Worm (Caenorhabditis elegans) whole organism, early embryonic: ENCODE measurements around the gene myrf-2.

Experiments used
- B0310.2 ChIP-seq: sonication (generic microtip); optimal IDR thresholded peaks from 2 replicates; lab custom pipeline; 2016; ENCODE audit warnings: mild to moderate bottlenecking, missing genetic modification characterization, missing compliant biosample characterization
- F13C5.2 ChIP-seq: sonication (generic microtip); optimal IDR thresholded peaks from 2 replicates; lab custom pipeline; 2017; ENCODE audit warnings: mild to moderate bottlenecking, missing genetic modification characterization, inconsistent platforms, missing compliant biosample characterization
- aly-1 ChIP-seq: sonication (generic microtip); optimal IDR thresholded peaks from 2 replicates; lab custom pipeline; 2016; ENCODE audit warnings: missing genetic modification characterization, missing compliant biosample characterization
- ama-1 ChIP-seq: fragments of 150-350 bp; optimal IDR thresholded peaks from 2 replicates; lab custom pipeline; 2014
- ceh-13 ChIP-seq: fragments of 200-800 bp; sonication (Bioruptor generic); optimal IDR thresholded peaks from 2 replicates; lab custom pipeline; 2018; ENCODE audit warnings: mild to moderate bottlenecking, missing genetic modification characterization, missing compliant biosample characterization
- ceh-36 ChIP-seq: sonication (generic microtip); optimal IDR thresholded peaks from 2 replicates; lab custom pipeline; 2016; ENCODE audit warnings: missing genetic modification characterization, inconsistent platforms, missing compliant biosample characterization
- ets-7 ChIP-seq: sonication (generic microtip); optimal IDR thresholded peaks from 2 replicates; lab custom pipeline; 2016; ENCODE audit warnings: missing genotype, missing genetic modification characterization, missing compliant biosample characterization
- flt-1 ChIP-seq: fragments of 200-800 bp; sonication (Bioruptor generic); IDR thresholded peaks from 2 replicates; pipeline ENCODE4 v1.3.6; 2022; ENCODE audit warnings: missing genetic modification characterization, missing compliant biosample characterization
- hmbx-1 ChIP-seq: sonication (generic microtip); optimal IDR thresholded peaks from 2 replicates; lab custom pipeline; 2016; ENCODE audit warnings: mild to moderate bottlenecking, missing genetic modification characterization, missing compliant biosample characterization
- hmg-4 ChIP-seq: fragments of 200-800 bp; sonication (Bioruptor generic); optimal IDR thresholded peaks from 2 replicates; lab custom pipeline; 2018; ENCODE audit warnings: mild to moderate bottlenecking, missing genetic modification characterization, missing compliant biosample characterization
- hnd-1 ChIP-seq: sonication (generic microtip); optimal IDR thresholded peaks from 2 replicates; lab custom pipeline; 2016; ENCODE audit warnings: missing genetic modification characterization, missing compliant biosample characterization
- pes-1 ChIP-seq: fragments of 200-800 bp; sonication (Bioruptor generic); IDR thresholded peaks from 2 replicates; pipeline ENCODE4 v1.3.6; 2022; ENCODE audit warnings: missing genetic modification reagents, missing genetic modification characterization, missing compliant biosample characterization
- scrt-1 ChIP-seq: fragments of 200-800 bp; sonication (Bioruptor generic); IDR thresholded peaks from 2 replicates; pipeline ENCODE4 v1.3.6; 2022; ENCODE audit warnings: missing genetic modification characterization, missing compliant biosample characterization
- sea-1 ChIP-seq: fragments of 200-800 bp; sonication (Bioruptor generic); conservative IDR thresholded peaks from 2 replicates; pipeline ENCODE4 v1.3.6; 2022; ENCODE audit warnings: missing genetic modification characterization, missing compliant biosample characterization
- tbx-11 ChIP-seq: fragments of 200-800 bp; sonication (Bioruptor generic); IDR thresholded peaks from 2 replicates; pipeline ENCODE4 v1.3.6; 2022; ENCODE audit warnings: missing genetic modification characterization, missing compliant biosample characterization
- tbx-37 ChIP-seq: fragments of 200-800 bp; sonication (Bioruptor generic); conservative IDR thresholded peaks from 2 replicates; pipeline ENCODE4 v1.3.6; 2022; ENCODE audit warnings: missing genetic modification reagents, missing genetic modification characterization, missing compliant biosample characterization
- tra-4 ChIP-seq: sonication (generic microtip); optimal IDR thresholded peaks from 2 replicates; lab custom pipeline; 2017; ENCODE audit warnings: missing genetic modification characterization, missing compliant biosample characterization

Gene myrf-2

DNA sequence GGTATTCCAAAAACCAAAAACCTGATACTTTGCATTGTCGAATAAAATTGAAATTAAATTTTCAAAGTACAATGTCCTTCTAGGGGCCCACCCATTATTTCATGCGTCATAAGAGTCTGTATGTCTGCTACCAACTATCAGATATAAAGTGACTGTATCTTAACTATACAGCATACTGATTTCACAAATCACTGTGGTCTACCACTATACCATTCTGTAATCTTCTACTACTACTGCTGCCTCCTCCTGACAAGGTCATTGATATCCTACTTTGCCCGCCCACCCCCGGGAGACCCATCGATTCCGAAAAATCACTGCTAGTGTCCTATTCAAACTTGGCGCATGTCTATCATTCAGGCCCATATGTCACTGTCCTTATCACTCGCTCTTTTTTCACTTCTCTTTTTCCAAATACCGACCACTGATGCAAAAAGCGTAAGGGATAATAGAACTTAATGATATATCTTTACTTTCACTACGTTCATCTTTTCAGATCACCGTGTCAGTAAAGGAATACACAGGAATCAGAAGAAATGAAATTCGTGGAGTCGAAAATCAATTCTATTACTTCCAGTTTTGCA is 22.1 kb downstream of the myrf-2 start, which contains the start of gene C07A4.2:
C07A4.2 (plus strand) TSS at position 195 of the 581 bp plus-strand sequence.
- no peak for TF ChIP-seq flt-1 (GFP tag; lab: Robert Waterston, UW)
- no peak for TF ChIP-seq ceh-13 (GFP tag; lab: Kevin White, UChicago)
- no peak for TF ChIP-seq hnd-1
- TF ChIP-seq scrt-1 (GFP tag; lab: Robert Waterston, UW), result no peak
- TF ChIP-seq sea-1 (GFP tag; lab: Robert Waterston, UW), result no peak
- no peak for TF ChIP-seq ets-7 (tag; lab: Kevin White, UChicago)
- TF ChIP-seq tra-4 (tag; lab: Kevin White, UChicago), result no peak
- no peak for TF ChIP-seq ama-1 (lab: Kevin White, UChicago)
- no peak for TF ChIP-seq ceh-36 (tag; lab: Kevin White, UChicago)
- no peak for TF ChIP-seq tbx-37 (GFP tag; lab: Robert Waterston, UW)
- TF ChIP-seq pes-1 (GFP tag; lab: Robert Waterston, UW), result no peak
- TF ChIP-seq aly-1, result no peak
- TF ChIP-seq hmbx-1, result no peak
- no peak for TF ChIP-seq B0310.2 (tag; lab: Kevin White, UChicago)
- TF ChIP-seq tbx-11, result no peak
- no peak for TF ChIP-seq F13C5.2 (tag; lab: Kevin White, UChicago)
- TF ChIP-seq hmg-4, result no peak

DNA sequence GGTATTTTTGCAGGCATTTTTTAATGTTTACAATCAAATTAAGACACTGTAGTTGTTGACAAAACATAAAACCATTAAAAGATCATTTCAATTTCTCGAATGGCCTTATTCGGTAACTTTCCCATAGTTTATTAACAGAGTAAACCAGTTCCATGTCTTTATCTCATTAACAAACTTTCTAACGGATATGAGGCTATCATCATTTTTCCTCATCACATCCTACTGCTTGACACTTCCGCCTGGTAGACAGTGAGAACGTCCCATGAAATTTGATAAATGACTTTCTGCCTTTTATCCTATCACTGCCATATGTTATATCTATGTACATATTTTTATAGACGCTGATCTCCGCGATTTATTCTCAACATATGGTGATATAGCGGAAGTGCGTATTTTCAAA is 23.6 kb downstream of the myrf-2 start:
- TF ChIP-seq ceh-36 (tag; lab: Kevin White, UChicago) (no peak), ceh-13 (GFP tag; lab: Kevin White, UChicago) (no peak), B0310.2 (tag; lab: Kevin White, UChicago) (no peak), scrt-1 (GFP tag; lab: Robert Waterston, UW) (no peak), tbx-37 (GFP tag; lab: Robert Waterston, UW) (no peak), flt-1 (GFP tag; lab: Robert Waterston, UW) (no peak)

DNA sequence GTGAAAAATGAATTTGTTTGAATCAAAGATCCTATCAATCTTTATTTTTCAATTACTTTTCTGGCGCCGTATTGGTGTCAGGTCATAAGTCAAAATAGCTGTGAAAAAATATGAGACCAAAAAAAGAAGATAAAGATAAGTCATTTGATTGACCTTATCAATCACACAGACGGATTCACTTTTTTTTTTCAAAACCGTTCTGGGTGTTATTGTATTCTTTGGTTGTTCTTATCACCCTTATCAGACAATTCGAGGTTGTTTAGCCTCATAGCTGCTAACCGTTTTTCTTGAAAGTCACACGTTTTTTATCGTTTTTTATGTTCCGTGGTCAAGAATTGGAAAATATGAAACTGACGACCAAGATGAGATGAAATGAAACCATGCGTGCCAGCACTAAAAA is 25.6 kb downstream of the myrf-2 start:
- no peak for TF ChIP-seq tbx-37 (GFP tag; lab: Robert Waterston, UW)
- no peak for TF ChIP-seq hmg-4
- no peak for TF ChIP-seq ama-1 (lab: Kevin White, UChicago)
- TF ChIP-seq hnd-1, result no peak
- no peak for TF ChIP-seq ceh-13 (GFP tag; lab: Kevin White, UChicago)
- no peak for TF ChIP-seq flt-1 (GFP tag; lab: Robert Waterston, UW)
- TF ChIP-seq hmbx-1, result no peak
- TF ChIP-seq sea-1 (GFP tag; lab: Robert Waterston, UW), result no peak
- TF ChIP-seq scrt-1 (GFP tag; lab: Robert Waterston, UW), result no peak
- no peak for TF ChIP-seq tra-4 (tag; lab: Kevin White, UChicago)
- TF ChIP-seq ets-7 (tag; lab: Kevin White, UChicago), result no peak
- no peak for TF ChIP-seq tbx-11

DNA sequence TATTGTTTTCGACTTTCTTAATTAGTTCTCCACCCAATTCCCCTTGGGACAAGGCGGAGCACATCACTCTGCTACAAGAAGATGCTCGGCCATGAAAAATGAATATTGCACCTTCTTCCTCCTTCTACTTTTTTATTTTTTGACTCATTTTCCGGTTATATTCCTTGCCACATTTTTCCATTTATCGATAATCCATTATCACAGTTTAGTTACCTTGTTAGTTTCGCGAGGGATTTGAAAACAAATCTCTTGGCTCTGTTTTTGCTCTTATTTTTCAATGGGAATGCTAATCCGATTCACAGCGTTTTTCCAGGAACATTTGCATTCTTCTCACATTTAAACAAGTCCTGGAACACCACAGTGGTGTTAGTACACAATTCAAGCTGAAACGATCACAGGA is 27.2 kb downstream of the myrf-2 start, which contains the start of gene rnp-9:
rnp-9 (plus strand) TSS at position 301 of the 400 bp plus-strand sequence.
- TF ChIP-seq tra-4 (tag; lab: Kevin White, UChicago), result no peak
- no peak for TF ChIP-seq B0310.2 (tag; lab: Kevin White, UChicago)
- TF ChIP-seq flt-1 (GFP tag; lab: Robert Waterston, UW), result no peak
- TF ChIP-seq pes-1 (GFP tag; lab: Robert Waterston, UW), result no peak
- no peak for TF ChIP-seq ceh-13 (GFP tag; lab: Kevin White, UChicago)
- no peak for TF ChIP-seq hmbx-1
- no peak for TF ChIP-seq aly-1
- no peak for TF ChIP-seq ama-1 (lab: Kevin White, UChicago)
- no peak for TF ChIP-seq hnd-1
- no peak for TF ChIP-seq tbx-11
- TF ChIP-seq ets-7 (tag; lab: Kevin White, UChicago), result no peak
- TF ChIP-seq scrt-1 (GFP tag; lab: Robert Waterston, UW), result no peak
- TF ChIP-seq hmg-4, result no peak
- no peak for TF ChIP-seq sea-1 (GFP tag; lab: Robert Waterston, UW)
- TF ChIP-seq F13C5.2 (tag; lab: Kevin White, UChicago), result no peak
- no peak for TF ChIP-seq ceh-36 (tag; lab: Kevin White, UChicago)
- TF ChIP-seq tbx-37 (GFP tag; lab: Robert Waterston, UW), result no peak

- TF ChIP-seq ceh-36 (tag; lab: Kevin White, UChicago) (no peak), hmbx-1 (no peak), tbx-11 (no peak), hmg-4 (no peak), tbx-37 (GFP tag; lab: Robert Waterston, UW) (no peak), pes-1 (GFP tag; lab: Robert Waterston, UW) (no peak), sea-1 (GFP tag; lab: Robert Waterston, UW) (no peak), scrt-1 (GFP tag; lab: Robert Waterston, UW) (no peak), ets-7 (tag; lab: Kevin White, UChicago) (no peak), F13C5.2 (tag; lab: Kevin White, UChicago) (no peak), tra-4 (tag; lab: Kevin White, UChicago) (no peak), B0310.2 (tag; lab: Kevin White, UChicago) (no peak)
Observed at ce11 chrX:10163212-10163611, 31.0 kb downstream of the myrf-2 start.

DNA sequence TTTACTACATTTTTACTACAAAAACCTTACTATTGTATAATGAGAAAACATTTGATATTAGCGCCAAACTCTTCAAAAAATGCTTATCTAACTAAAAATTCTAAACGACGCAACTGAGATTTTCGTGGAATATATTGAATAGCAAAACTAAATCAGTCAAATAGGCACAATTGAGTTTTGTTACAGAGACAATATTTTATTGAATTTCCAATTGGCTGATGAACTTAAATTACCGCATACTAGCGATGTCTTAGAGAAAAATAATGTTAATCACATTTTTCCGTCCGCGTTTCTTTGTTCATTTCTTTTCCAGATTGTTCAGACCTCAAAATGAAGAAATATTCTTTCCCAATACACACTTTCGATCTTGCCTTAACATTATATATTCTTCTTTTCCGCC is 31.7 kb downstream of the myrf-2 start:
- TF ChIP-seq ama-1 (lab: Kevin White, UChicago), result no peak
- no peak for TF ChIP-seq F13C5.2 (tag; lab: Kevin White, UChicago)
- no peak for TF ChIP-seq tbx-37 (GFP tag; lab: Robert Waterston, UW)
- TF ChIP-seq sea-1 (GFP tag; lab: Robert Waterston, UW), result no peak
- TF ChIP-seq aly-1, result no peak
- no peak for TF ChIP-seq tra-4 (tag; lab: Kevin White, UChicago)
- TF ChIP-seq B0310.2 (tag; lab: Kevin White, UChicago), result no peak
- TF ChIP-seq ets-7 (tag; lab: Kevin White, UChicago), result no peak
- no peak for TF ChIP-seq hmg-4
- TF ChIP-seq ceh-36 (tag; lab: Kevin White, UChicago), result no peak
- TF ChIP-seq hmbx-1, result no peak
- TF ChIP-seq hnd-1, result no peak

DNA sequence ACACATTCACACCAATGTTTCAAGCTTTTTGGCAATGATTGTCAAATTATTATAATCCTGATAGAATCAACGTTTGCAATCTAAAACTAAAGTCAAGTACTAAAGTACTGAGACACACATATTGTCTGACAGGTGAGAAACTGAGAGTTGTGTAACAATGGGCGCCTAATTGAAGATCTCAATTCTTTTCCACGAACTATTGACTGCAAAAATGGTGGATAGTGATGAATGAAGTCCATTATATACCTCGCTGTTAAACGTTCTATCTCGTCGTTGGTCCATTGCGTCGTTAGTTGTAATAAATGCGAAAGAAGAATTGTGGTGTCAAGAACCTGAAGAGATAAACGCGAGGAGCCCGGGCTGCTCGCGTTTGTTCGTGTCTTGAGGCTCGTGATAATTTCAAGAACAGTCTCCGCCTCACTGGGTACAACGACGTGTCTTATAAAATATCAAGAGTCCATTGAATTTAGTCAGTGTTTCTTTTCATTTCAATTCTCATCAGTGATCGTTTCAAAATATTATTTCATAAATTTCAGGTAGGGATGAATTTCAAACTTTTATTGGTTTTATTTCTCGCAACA is 34.0 kb downstream of the myrf-2 start, which contains the start of gene F09B9.4:
F09B9.4 (plus strand) TSS at position 531 of the 581 bp plus-strand sequence.
- TF ChIP-seq B0310.2 (tag; lab: Kevin White, UChicago) (no peak), tbx-37 (GFP tag; lab: Robert Waterston, UW) (no peak)
